Fruit fly (Drosophila melanogaster): ENCODE results near the gene CG45491.
"Not testable (repeated sequence)": the region's sequence is repeated elsewhere in the genome, so short reads cannot be mapped to it uniquely, and the experiment has no call there.

DNA sequence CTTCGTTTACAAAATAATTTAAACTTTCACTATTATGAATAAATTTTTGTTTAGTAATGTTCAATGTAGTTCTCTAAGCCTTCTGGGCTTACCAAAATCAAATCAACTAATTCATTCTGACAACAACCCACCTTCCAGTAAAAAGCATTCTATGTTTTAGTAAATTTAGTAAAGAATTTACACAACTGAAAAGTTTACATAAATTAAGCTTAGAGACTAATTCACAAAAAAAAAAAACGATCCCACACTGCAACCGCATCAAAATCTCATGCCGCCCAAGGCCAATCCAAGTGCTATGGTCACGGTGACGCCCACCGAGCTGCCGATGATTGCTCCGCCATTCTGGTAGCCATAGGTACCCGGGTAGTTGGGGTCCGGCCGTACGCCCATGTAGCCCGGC, 19.4 kb upstream of the CG45491 start, which contains the start of gene CG43784:
- TF ChIP-seq Hr4 (GFP tag; optimal IDR thresholded peaks at IDR 0.05); Lpt (GFP tag; optimal IDR thresholded peaks at IDR 0.05); Hr39 (GFP tag; optimal IDR thresholded peaks at IDR 0.05); CG15336 (GFP tag; IDR thresholded peaks at IDR 0.05); spab (GFP tag; optimal IDR thresholded peaks at IDR 0.05); CG16779 (tag; optimal IDR thresholded peaks at IDR 0.05); OdsH (GFP tag; optimal IDR thresholded peaks at IDR 0.05); dsx (GFP tag; optimal IDR thresholded peaks at IDR 0.05; ENCODE audit: poor library complexity, severe bottlenecking); Sox102F (GFP tag; optimal IDR thresholded peaks at IDR 0.05); Ets21C (GFP tag; optimal IDR thresholded peaks at IDR 0.05); pdm3 (GFP tag; optimal IDR thresholded peaks at IDR 0.05); Eip78C (GFP tag); Blimp-1 (GFP tag; optimal IDR thresholded peaks at IDR 0.05); CG6276 (GFP tag; optimal IDR thresholded peaks at IDR 0.05): not testable (repeated sequence)
